Worm (Caenorhabditis elegans): Measurements from ENCODE around the gene gst-41.

Gene gst-41

ce11 chrV:7391933-7392332 lies 7.2 kb downstream of the gst-41 start, which contains the start of gene fbxa-105:
Gene fbxa-105 (minus strand): TSS chrV:7392029.
- no peak for TF ChIP-seq klf-2 (GFP tag; conservative IDR thresholded peaks at IDR 0.05)
- no peak for TF ChIP-seq tab-1 (GFP tag; IDR thresholded peaks at IDR 0.05)
- TF ChIP-seq ref-1 (GFP tag; conservative IDR thresholded peaks at IDR 0.05): no peak
- TF ChIP-seq ztf-23 (GFP tag; IDR thresholded peaks at IDR 0.05): no peak
- no peak for TF ChIP-seq cog-1 (tag; optimal IDR thresholded peaks at IDR 0.05)
- TF ChIP-seq T22C8.4 (GFP tag; IDR thresholded peaks at IDR 0.05): no peak
- TF ChIP-seq med-1 (GFP tag; optimal IDR thresholded peaks at IDR 0.05; ENCODE audit: insufficient read depth): no peak
- TF ChIP-seq ztf-29 (GFP tag; IDR thresholded peaks at IDR 0.05): no peak
- no peak for TF ChIP-seq flt-1 (GFP tag; IDR thresholded peaks at IDR 0.05)

DNA sequence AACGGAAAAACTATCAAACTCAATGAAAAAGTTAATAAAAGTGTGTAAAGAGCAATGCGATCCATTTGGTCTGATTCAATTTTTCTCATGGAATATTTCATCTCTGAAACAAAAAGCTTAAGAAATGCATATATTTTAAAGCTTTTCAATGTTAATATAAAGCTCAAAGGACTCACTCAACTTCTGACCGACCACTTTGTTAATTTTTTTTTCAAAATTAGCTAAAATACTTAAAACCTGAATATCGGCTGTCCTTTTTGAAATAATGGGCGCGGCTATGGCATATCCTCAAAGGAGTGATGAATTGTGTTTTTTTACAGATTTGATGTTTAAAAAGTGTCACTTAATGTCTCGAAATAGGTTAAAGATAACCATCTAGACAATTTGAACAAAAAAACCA lies 9.3 kb downstream of the gst-41 start, which contains the start of gene C02H6.1:
Gene C02H6.1, minus strand, starts transcription at position 101 of the 400 bp plus-strand sequence.
- TF ChIP-seq cog-1 (tag; optimal IDR thresholded peaks at IDR 0.05) (no peak), ref-1 (GFP tag; conservative IDR thresholded peaks at IDR 0.05) (no peak), ztf-23 (GFP tag; IDR thresholded peaks at IDR 0.05) (no peak), T22C8.4 (GFP tag; IDR thresholded peaks at IDR 0.05) (no peak)

ce11 chrV:7387755-7388154 lies 11.3 kb downstream of the gst-41 start, which contains the start of gene C02H6.3:
Gene C02H6.3 (minus strand): TSS chrV:7387855.
- TF ChIP-seq T22C8.4 (GFP tag; IDR thresholded peaks at IDR 0.05) (no peak), ztf-29 (GFP tag; IDR thresholded peaks at IDR 0.05) (no peak), klf-2 (GFP tag; conservative IDR thresholded peaks at IDR 0.05) (no peak), ztf-23 (GFP tag; IDR thresholded peaks at IDR 0.05) (no peak), ref-1 (GFP tag; conservative IDR thresholded peaks at IDR 0.05) (no peak), tab-1 (GFP tag; IDR thresholded peaks at IDR 0.05) (no peak), med-1 (GFP tag; optimal IDR thresholded peaks at IDR 0.05; ENCODE audit: insufficient read depth) (no peak), cog-1 (tag; optimal IDR thresholded peaks at IDR 0.05) (no peak)

ce11 chrV:7386052-7386573 lies 13.0 kb downstream of the gst-41 start, which contains the start of gene srp-6:
Gene srp-6 (minus strand): TSS chrV:7386102.
- TF ChIP-seq cog-1 (tag; optimal IDR thresholded peaks at IDR 0.05) (no peak), klf-2 (GFP tag; conservative IDR thresholded peaks at IDR 0.05) (no peak), ztf-29 (GFP tag; IDR thresholded peaks at IDR 0.05) (no peak), flt-1 (GFP tag; IDR thresholded peaks at IDR 0.05) (no peak), ztf-23 (GFP tag; IDR thresholded peaks at IDR 0.05) (no peak), T22C8.4 (GFP tag; IDR thresholded peaks at IDR 0.05) (no peak), med-1 (GFP tag; optimal IDR thresholded peaks at IDR 0.05; ENCODE audit: insufficient read depth) (no peak), tab-1 (GFP tag; IDR thresholded peaks at IDR 0.05) (no peak), ref-1 (GFP tag; conservative IDR thresholded peaks at IDR 0.05) (no peak)

- TF ChIP-seq ztf-23 (GFP tag; IDR thresholded peaks at IDR 0.05) (no peak), tab-1 (GFP tag; IDR thresholded peaks at IDR 0.05) (no peak), flt-1 (GFP tag; IDR thresholded peaks at IDR 0.05) (no peak), med-1 (GFP tag; optimal IDR thresholded peaks at IDR 0.05; ENCODE audit: insufficient read depth) (no peak), T22C8.4 (GFP tag; IDR thresholded peaks at IDR 0.05) (no peak), cog-1 (tag; optimal IDR thresholded peaks at IDR 0.05) (no peak), ztf-29 (GFP tag; IDR thresholded peaks at IDR 0.05) (no peak), klf-2 (GFP tag; conservative IDR thresholded peaks at IDR 0.05) (no peak), ref-1 (GFP tag; conservative IDR thresholded peaks at IDR 0.05) (no peak)
Observed at ce11 chrV:7381008-7381407, 18.1 kb downstream of the gst-41 start, which contains the start of gene C03G6.17. Gene C03G6.17 (minus strand): TSS chrV:7381108.

- TF ChIP-seq flt-1 (GFP tag; IDR thresholded peaks at IDR 0.05) (no peak), ztf-29 (GFP tag; IDR thresholded peaks at IDR 0.05) (no peak), med-1 (GFP tag; optimal IDR thresholded peaks at IDR 0.05; ENCODE audit: insufficient read depth) (no peak), cog-1 (tag; optimal IDR thresholded peaks at IDR 0.05) (no peak), tab-1 (GFP tag; IDR thresholded peaks at IDR 0.05) (no peak), klf-2 (GFP tag; conservative IDR thresholded peaks at IDR 0.05) (no peak), ref-1 (GFP tag; conservative IDR thresholded peaks at IDR 0.05) (no peak), T22C8.4 (GFP tag; IDR thresholded peaks at IDR 0.05) (no peak), ztf-23 (GFP tag; IDR thresholded peaks at IDR 0.05) (no peak)
Observed at ce11 chrV:7379384-7379783, 19.7 kb downstream of the gst-41 start, which contains the start of gene srsx-24. Gene srsx-24 (minus strand): TSS chrV:7379484.

- TF ChIP-seq cog-1 (tag; optimal IDR thresholded peaks at IDR 0.05) (no peak), tab-1 (GFP tag; IDR thresholded peaks at IDR 0.05) (no peak), ztf-29 (GFP tag; IDR thresholded peaks at IDR 0.05) (no peak), ztf-23 (GFP tag; IDR thresholded peaks at IDR 0.05) (no peak)
Observed at ce11 chrV:7374090-7374489, 25.0 kb downstream of the gst-41 start, which contains the start of gene srx-56. Gene srx-56 (plus strand): TSS chrV:7374390.

ce11 chrV:7369578-7369977 lies 29.5 kb downstream of the gst-41 start, which contains the start of gene srj-14:
Gene srj-14 (plus strand): TSS chrV:7369708.
- no peak for TF ChIP-seq med-1 (GFP tag; optimal IDR thresholded peaks at IDR 0.05; ENCODE audit: insufficient read depth)
- no peak for TF ChIP-seq T22C8.4 (GFP tag; IDR thresholded peaks at IDR 0.05)
- no peak for TF ChIP-seq ztf-29 (GFP tag; IDR thresholded peaks at IDR 0.05)
- TF ChIP-seq ref-1 (GFP tag; conservative IDR thresholded peaks at IDR 0.05): no peak
- TF ChIP-seq tab-1 (GFP tag; IDR thresholded peaks at IDR 0.05): no peak
- no peak for TF ChIP-seq ztf-23 (GFP tag; IDR thresholded peaks at IDR 0.05)
- no peak for TF ChIP-seq cog-1 (tag; optimal IDR thresholded peaks at IDR 0.05)
- no peak for TF ChIP-seq klf-2 (GFP tag; conservative IDR thresholded peaks at IDR 0.05)
- TF ChIP-seq flt-1 (GFP tag; IDR thresholded peaks at IDR 0.05): no peak

DNA sequence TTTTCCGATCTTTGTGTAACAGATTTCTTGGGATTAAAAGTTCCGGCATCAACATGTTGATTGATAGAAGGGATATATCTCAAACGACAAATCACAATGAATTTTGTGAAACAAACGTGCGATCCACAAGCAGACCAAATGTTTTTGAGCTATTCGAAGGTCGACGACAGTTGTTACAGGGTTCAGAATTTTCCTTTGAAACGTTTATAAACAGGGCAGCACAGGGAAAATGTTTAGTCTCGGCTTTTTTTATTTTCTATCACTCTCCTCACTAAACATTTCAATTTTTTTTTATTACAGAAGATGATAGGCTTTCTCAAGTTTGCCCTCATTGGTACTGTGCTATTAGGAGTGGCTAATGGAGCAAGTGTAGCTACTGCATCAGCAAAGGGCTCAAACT lies 34.2 kb downstream of the gst-41 start, which contains the start of gene exc-13:
Gene exc-13, plus strand, starts transcription at position 301 of the 400 bp plus-strand sequence.
- TF ChIP-seq ztf-23 (GFP tag; IDR thresholded peaks at IDR 0.05) (no peak), T22C8.4 (GFP tag; IDR thresholded peaks at IDR 0.05) (no peak), tab-1 (GFP tag; IDR thresholded peaks at IDR 0.05) (no peak), cog-1 (tag; optimal IDR thresholded peaks at IDR 0.05) (no peak), ref-1 (GFP tag; conservative IDR thresholded peaks at IDR 0.05) (no peak), ztf-29 (GFP tag; IDR thresholded peaks at IDR 0.05) (no peak), med-1 (GFP tag; optimal IDR thresholded peaks at IDR 0.05; ENCODE audit: insufficient read depth) (no peak), klf-2 (GFP tag; conservative IDR thresholded peaks at IDR 0.05) (no peak), flt-1 (GFP tag; IDR thresholded peaks at IDR 0.05) (no peak)
